Worm (Caenorhabditis elegans): Measurements from ENCODE around the gene tir-1.
A peak's percentile ranks its signal among the peaks of the same experiment; 100 is the strongest.

The tir-1 gene

DNA sequence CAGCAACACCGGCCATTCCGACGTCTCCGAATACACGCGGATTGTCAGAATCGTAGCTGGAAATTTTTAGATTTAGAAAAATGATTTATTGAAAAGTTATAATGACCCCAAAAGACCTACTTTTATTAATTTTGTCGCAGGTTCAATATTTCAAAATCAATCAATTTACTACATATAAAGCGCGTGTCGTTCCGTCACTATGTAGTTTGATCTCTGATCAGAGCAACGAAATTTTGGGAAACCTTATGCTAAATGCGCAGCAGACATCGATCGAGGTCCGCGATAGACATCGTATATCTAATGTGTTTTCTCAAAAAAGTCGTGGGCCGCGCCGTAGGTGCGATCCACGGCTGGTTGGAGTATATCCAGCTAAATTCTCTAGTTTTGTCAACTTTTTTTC is 5.0 kb upstream of the tir-1 start:
- TF ChIP-seq hlh-8 (tag; optimal IDR thresholded peaks at IDR 0.05) (no peak), hlh-6 (tag; optimal IDR thresholded peaks at IDR 0.05) (no peak), pat-9 (tag; optimal IDR thresholded peaks at IDR 0.05) (no peak), ref-2 (tag; optimal IDR thresholded peaks at IDR 0.05) (no peak), nhr-232 (tag; optimal IDR thresholded peaks at IDR 0.05) (no peak)

DNA sequence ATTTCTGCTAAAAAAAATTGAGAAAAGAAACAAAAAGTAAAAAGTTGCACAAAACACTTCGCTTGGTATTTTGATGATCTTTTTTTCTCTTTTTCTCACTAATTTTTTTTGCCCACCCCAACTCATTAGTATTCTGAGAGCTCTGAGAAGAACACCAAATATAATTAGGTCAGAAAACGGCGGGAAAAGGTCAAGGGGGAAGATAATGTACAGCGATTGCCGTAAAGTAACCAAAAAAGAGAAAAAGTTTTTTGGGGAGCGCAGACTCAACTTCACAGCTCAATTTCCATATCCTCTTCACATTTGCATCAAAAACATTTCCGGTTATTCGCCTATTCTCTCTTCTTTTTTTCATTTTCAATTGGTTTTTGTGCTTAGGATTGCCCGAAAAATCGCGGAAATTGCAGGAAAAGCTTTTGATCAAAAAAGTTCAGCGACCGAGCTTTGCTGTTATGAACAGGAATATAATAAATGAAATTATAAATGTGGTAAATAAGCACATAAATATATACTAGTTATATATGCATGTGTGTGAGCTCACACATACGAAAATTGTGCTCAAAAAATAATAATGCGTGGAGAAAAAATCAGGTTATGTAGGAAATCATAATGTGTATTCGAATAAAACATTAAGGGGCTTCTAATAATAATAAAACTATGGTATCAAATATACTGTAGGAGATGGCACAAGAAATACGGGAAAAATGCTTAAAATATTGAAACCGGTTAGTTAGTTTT is 1.3 kb upstream of the tir-1 start:
- TF ChIP-seq unc-86 (tag; optimal IDR thresholded peaks at IDR 0.05) (no peak), unc-3 (GFP tag; conservative IDR thresholded peaks at IDR 0.05) (no peak), unc-3 (tag; optimal IDR thresholded peaks at IDR 0.05) (no peak), odd-2 (tag; optimal IDR thresholded peaks at IDR 0.05) (no peak), ets-4 (tag; optimal IDR thresholded peaks at IDR 0.05) (no peak), Y22D7AL.16 (tag; optimal IDR thresholded peaks at IDR 0.05) (no peak), ama-1 (optimal IDR thresholded peaks at IDR 0.05) (no peak), pat-9 (tag; optimal IDR thresholded peaks at IDR 0.05) (no peak), syd-9 (tag; optimal IDR thresholded peaks at IDR 0.05) (no peak), ceh-9 (tag; optimal IDR thresholded peaks at IDR 0.05) (no peak), ceh-48 (tag; optimal IDR thresholded peaks at IDR 0.05) (no peak), che-1 (tag; optimal IDR thresholded peaks at IDR 0.05) (no peak), pag-3 (tag; optimal IDR thresholded peaks at IDR 0.05; ENCODE audit: borderline replicate concordance) (no peak), ceh-19 (GFP tag; optimal IDR thresholded peaks at IDR 0.05) (no peak), C08G9.2 (tag; optimal IDR thresholded peaks at IDR 0.05) (no peak)

DNA sequence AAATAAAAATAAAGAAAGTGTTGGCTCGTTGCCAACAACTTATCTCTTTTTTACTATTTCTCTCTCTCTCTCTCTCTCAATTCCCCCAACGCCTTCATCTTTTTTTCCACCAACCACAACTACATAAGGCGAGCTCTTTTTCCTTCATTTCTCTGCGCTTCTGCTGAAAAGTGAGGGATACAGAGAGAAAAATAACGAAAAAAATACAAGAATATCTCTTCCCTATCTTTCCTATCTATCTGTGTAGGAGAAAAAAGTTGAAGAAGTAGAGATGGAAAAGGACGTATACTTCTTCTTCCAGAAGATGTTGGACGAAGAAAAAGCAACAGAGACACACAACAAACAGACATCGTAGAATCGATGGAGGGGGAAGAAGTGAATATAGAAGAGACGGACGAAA is 2.6 kb downstream of the tir-1 start:
- TF ChIP-seq ceh-31 (tag; optimal IDR thresholded peaks at IDR 0.05): peak; percentile 21
- no peak for TF ChIP-seq ahr-1 (tag; optimal IDR thresholded peaks at IDR 0.05)
- peak; percentile 26 for TF ChIP-seq unc-42 (tag; optimal IDR thresholded peaks at IDR 0.05)
- TF ChIP-seq madf-2 (tag; optimal IDR thresholded peaks at IDR 0.05): no peak
- TF ChIP-seq pha-4 (tag; optimal IDR thresholded peaks at IDR 0.05): no peak
- no peak for TF ChIP-seq K09A11.1 (tag; optimal IDR thresholded peaks at IDR 0.05; ENCODE audit: insufficient read depth)

DNA sequence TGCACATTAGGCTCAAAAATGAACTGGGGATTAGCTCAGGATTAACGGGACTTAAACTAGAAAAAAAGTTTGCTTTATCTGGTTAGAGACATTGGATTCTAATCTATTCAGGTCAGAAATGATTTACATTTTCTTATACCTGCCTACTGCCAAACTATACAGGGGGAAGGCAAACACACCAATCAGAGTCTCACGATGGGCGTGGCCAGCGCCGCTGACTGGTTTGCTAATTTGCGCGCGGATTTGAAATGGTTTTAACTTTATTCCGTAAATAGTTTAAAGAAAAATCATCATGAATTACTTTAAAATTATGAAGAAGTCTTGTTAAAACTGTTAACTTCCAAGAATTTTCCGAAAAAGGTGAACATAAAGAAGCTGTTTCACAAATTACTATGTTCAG is 3.1 kb downstream of the tir-1 start:
- no peak for TF ChIP-seq fkh-6 (tag; optimal IDR thresholded peaks at IDR 0.05)
- TF ChIP-seq ceh-45 (GFP tag; IDR thresholded peaks at IDR 0.05): no peak
- peak; percentile 88 for TF ChIP-seq nfya-1 (tag; optimal IDR thresholded peaks at IDR 0.05)
- TF ChIP-seq ceh-31 (tag; optimal IDR thresholded peaks at IDR 0.05): no peak
- TF ChIP-seq fax-1 (tag; optimal IDR thresholded peaks at IDR 0.05): no peak

DNA sequence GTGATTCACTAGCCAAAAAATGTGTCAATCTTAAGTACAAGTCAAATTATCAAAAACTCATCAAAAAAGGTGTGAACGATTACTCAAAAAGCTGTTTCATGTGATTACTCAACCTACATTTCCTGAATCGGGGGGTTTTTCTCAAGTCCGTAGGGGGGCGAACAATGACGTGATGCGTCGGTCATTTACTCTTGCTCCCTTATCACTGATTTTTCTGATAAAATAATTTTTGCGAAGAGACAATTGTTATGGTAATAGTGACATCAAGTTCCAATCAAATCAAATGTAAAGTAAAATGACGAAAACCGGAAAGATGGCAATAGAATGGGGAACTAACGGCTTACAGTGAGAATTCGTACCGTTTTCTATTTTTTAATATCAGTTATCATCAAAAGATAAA is 7.5 kb downstream of the tir-1 start:
- no peak for TF ChIP-seq hlh-15 (tag; optimal IDR thresholded peaks at IDR 0.05)
- TF ChIP-seq elt-2 (tag; optimal IDR thresholded peaks at IDR 0.05): peak; percentile 30

DNA sequence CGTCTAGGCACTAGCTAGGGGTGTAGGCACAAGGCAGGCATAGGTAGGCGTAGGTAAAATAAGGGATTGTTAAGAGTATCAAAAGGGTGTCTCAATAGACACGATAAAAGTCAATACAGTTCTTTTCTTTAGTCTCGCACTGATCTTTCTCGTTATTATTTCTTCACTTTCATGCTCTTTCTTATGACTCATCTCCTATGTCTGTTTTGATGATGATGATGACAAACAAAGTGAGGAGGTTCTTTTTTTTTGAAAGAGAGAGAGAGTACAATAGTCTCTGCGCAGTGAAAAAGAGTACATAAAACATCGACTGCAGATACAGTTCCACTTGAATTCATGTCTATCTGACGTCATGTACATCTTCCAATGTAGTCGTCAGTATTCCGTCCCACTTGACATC is 11.5 kb downstream of the tir-1 start:
- TF ChIP-seq pha-4 (tag; optimal IDR thresholded peaks at IDR 0.05) (no peak), lim-6 (tag; optimal IDR thresholded peaks at IDR 0.05) (no peak), F13H6.1 (tag; optimal IDR thresholded peaks at IDR 0.05) (no peak), odd-2 (tag; optimal IDR thresholded peaks at IDR 0.05) (no peak), dmd-4 (tag; optimal IDR thresholded peaks at IDR 0.05; ENCODE audit: borderline replicate concordance) (no peak), syd-9 (tag; optimal IDR thresholded peaks at IDR 0.05) (no peak)

All from whole organism, late embryonic.